Fruit fly (Drosophila melanogaster) whole organism, wandering third instar larva: ENCODE measurements around the gene Dnaaf6.

Experiments used
- Abd-B ChIP-seq: fragments of >200 bp; optimal IDR thresholded peaks from 2 replicates; lab custom pipeline; 2017; ENCODE audit warnings: missing biosample characterization, missing genetic modification characterization
- Dfd ChIP-seq: fragments of >200 bp; optimal IDR thresholded peaks from 2 replicates; lab custom pipeline; 2017; ENCODE audit warnings: missing biosample characterization, missing genetic modification characterization
- Dif ChIP-seq: fragments of 200-275, 200-300 bp; sonication (Bioruptor generic); optimal IDR thresholded peaks from 2 replicates; lab custom pipeline; 2018; ENCODE audit warnings: missing biosample characterization, missing genetic modification characterization; ENCODE audit not compliant: partially characterized antibody
- Myc ChIP-seq: fragments of >200 bp; optimal IDR thresholded peaks from 2 replicates; lab custom pipeline; 2017
- Rel ChIP-seq, 2 experiments: fragments of 200-800 bp; sonication (Bioruptor generic) in 1 of 2; optimal IDR thresholded peaks; 2 replicates in 1 of 2; 3 replicates in 1 of 2; lab custom pipeline; 2016 to 2019; ENCODE audit warnings: mild to moderate bottlenecking in 2 of 2, missing biosample characterization in 2 of 2, missing genetic modification characterization in 2 of 2, moderate library complexity in 1 of 2
- dmrt93B ChIP-seq: fragments of 200-800 bp; sonication (Bioruptor generic); optimal IDR thresholded peaks from 2 replicates; lab custom pipeline; 2018; ENCODE audit warnings: missing biosample characterization, mild to moderate bottlenecking, missing genetic modification characterization
- ey ChIP-seq: fragments of 200-800 bp; sonication (Bioruptor generic); optimal IDR thresholded peaks from 2 replicates; lab custom pipeline; 2016; ENCODE audit warnings: missing biosample characterization, missing genetic modification characterization
- lola ChIP-seq: fragments of >200 bp; optimal IDR thresholded peaks from 2 replicates; lab custom pipeline; 2017; ENCODE audit warnings: missing biosample characterization, missing genetic modification characterization
- psq ChIP-seq: fragments of 200-800 bp; sonication (Bioruptor generic); optimal IDR thresholded peaks from 3 replicates; lab custom pipeline; 2017; ENCODE audit warnings: missing biosample characterization, mild to moderate bottlenecking, missing genetic modification characterization, moderate library complexity
- sage ChIP-seq: fragments of 200-800 bp; sonication (Bioruptor generic); optimal IDR thresholded peaks from 2 replicates; lab custom pipeline; 2016; ENCODE audit warnings: missing biosample characterization, mild to moderate bottlenecking, missing genetic modification characterization

- TF ChIP-seq Abd-B (GFP tag; lab: Kevin White, UChicago) (no peak), Dfd (GFP tag; lab: Kevin White, UChicago) (no peak), ey (no peak), lola (GFP tag; lab: Kevin White, UChicago) (no peak), Myc (lab: Kevin White, UChicago) (no peak), psq (GFP tag; lab: Kevin White, UChicago) (no peak), sage (no peak), Rel (GFP tag; optimal IDR thresholded peaks at IDR 0.05; lab: Kevin White, UChicago) (no peak), Rel (tag; optimal IDR thresholded peaks at IDR 0.05; lab: Kevin White, UChicago) (no peak), dmrt93B (GFP tag; lab: Kevin White, UChicago) (no peak), Dif (GFP tag; lab: Kevin White, UChicago) (no peak)
Measured at dm6 chr3L:14643692-14644091, 40.9 kb upstream of the Dnaaf6 start.
